Fruit fly (Drosophila melanogaster) whole organism, embryonic: Measurements from ENCODE around the gene CG12075.
A peak's percentile ranks its signal among the peaks of the same experiment; 100 is the strongest.

Experiments
- Adf1 ChIP-seq: fragments of 200-800 bp; sonication (Bioruptor generic); IDR thresholded peaks from 2 replicates; pipeline ENCODE4 v1.3.6; 2022; ENCODE audit warnings: missing biosample characterization, missing genetic modification characterization
- B-H2 ChIP-seq: fragments of 200-800 bp; sonication (Bioruptor generic); optimal IDR thresholded peaks from 2 replicates; lab custom pipeline; 2018; ENCODE audit warnings: missing biosample characterization, mild to moderate bottlenecking, missing genetic modification characterization
- CG10209 ChIP-seq: fragments of 200-800 bp; sonication (Bioruptor generic); optimal IDR thresholded peaks from 3 replicates; lab custom pipeline; 2017; ENCODE audit warnings: missing biosample characterization, mild to moderate bottlenecking, missing genetic modification characterization, missing genetic modification reagents
- CG10431 ChIP-seq: fragments of 200-800 bp; sonication (Bioruptor generic); optimal IDR thresholded peaks from 3 replicates; lab custom pipeline; 2018; ENCODE audit warnings: missing biosample characterization, mild to moderate bottlenecking, missing genetic modification characterization
- CG10654 ChIP-seq: fragments of 200-800 bp; sonication (Bioruptor generic); optimal IDR thresholded peaks from 2 replicates; lab custom pipeline; 2016; ENCODE audit warnings: missing biosample characterization, missing genetic modification characterization
- CG11247 ChIP-seq: fragments of 200-800 bp; sonication (Bioruptor generic); IDR thresholded peaks from 2 replicates; pipeline ENCODE4 v1.3.6; 2022; ENCODE audit warnings: missing biosample characterization, missing genetic modification characterization
- CG11398 ChIP-seq: fragments of 200-800 bp; sonication (Bioruptor generic); optimal IDR thresholded peaks from 2 replicates; lab custom pipeline; 2016; ENCODE audit warnings: missing biosample characterization, missing genetic modification characterization
- CG11723 ChIP-seq: fragments of 200-800 bp; sonication (Bioruptor generic); optimal IDR thresholded peaks from 2 replicates; lab custom pipeline; 2017; ENCODE audit warnings: missing biosample characterization, mild to moderate bottlenecking, missing genetic modification characterization
- CG12071 ChIP-seq: fragments of 200-800 bp; sonication (Bioruptor generic); optimal IDR thresholded peaks from 3 replicates; lab custom pipeline; 2018; ENCODE audit warnings: missing biosample characterization, mild to moderate bottlenecking, missing genetic modification characterization
- CG12236 ChIP-seq: fragments of 200-800 bp; sonication (Bioruptor generic); optimal IDR thresholded peaks from 2 replicates; lab custom pipeline; 2016; ENCODE audit warnings: missing biosample characterization, missing genetic modification characterization
- CG12659 ChIP-seq: fragments of 200-800 bp; sonication (Bioruptor generic); optimal IDR thresholded peaks from 3 replicates; lab custom pipeline; 2017; ENCODE audit warnings: mild to moderate bottlenecking, missing biosample characterization, missing genetic modification reagents, missing genetic modification characterization
- CG13424 ChIP-seq: fragments of 200-800 bp; sonication (Bioruptor generic); optimal IDR thresholded peaks from 2 replicates; lab custom pipeline; 2019; ENCODE audit warnings: missing biosample characterization, mild to moderate bottlenecking, missing genetic modification characterization, moderate library complexity
- CG14050 ChIP-seq: fragments of 200-800 bp; sonication (Bioruptor generic); IDR thresholded peaks from 3 replicates; pipeline ENCODE4 v1.3.6; 2022; ENCODE audit warnings: missing biosample characterization, missing genetic modification characterization
- CG17328 ChIP-seq: fragments of 200-800 bp; sonication (Bioruptor generic); IDR thresholded peaks from 2 replicates; pipeline ENCODE4 v1.3.6; 2022; ENCODE audit warnings: missing biosample characterization, missing genetic modification characterization
- CG18599 ChIP-seq: fragments of 200-800 bp; sonication (Bioruptor generic); optimal IDR thresholded peaks from 3 replicates; lab custom pipeline; 2017; ENCODE audit warnings: missing biosample characterization, missing genetic modification characterization, mild to moderate bottlenecking, moderate library complexity, missing genetic modification reagents
- CG2199 ChIP-seq: fragments of 200-800 bp; sonication (Bioruptor generic); IDR thresholded peaks from 3 replicates; pipeline ENCODE4 v1.3.6; 2022; ENCODE audit warnings: missing biosample characterization, missing genetic modification characterization
- CG30431 ChIP-seq: fragments of 200-800 bp; sonication (Bioruptor generic); optimal IDR thresholded peaks from 2 replicates; lab custom pipeline; 2017; ENCODE audit warnings: missing biosample characterization, missing genetic modification characterization
- CG3163 ChIP-seq: fragments of 200-800 bp; sonication (Bioruptor generic); optimal IDR thresholded peaks from 3 replicates; lab custom pipeline; 2016; ENCODE audit warnings: missing biosample characterization, missing genetic modification characterization
- CG3281 ChIP-seq: fragments of 200-800 bp; sonication (Bioruptor generic); optimal IDR thresholded peaks from 3 replicates; lab custom pipeline; 2017; ENCODE audit warnings: missing biosample characterization, mild to moderate bottlenecking, missing genetic modification characterization
- CG5180 ChIP-seq: fragments of 200-800 bp; sonication (Bioruptor generic); optimal IDR thresholded peaks from 3 replicates; lab custom pipeline; 2017; ENCODE audit warnings: missing biosample characterization, missing genetic modification characterization, mild to moderate bottlenecking, moderate library complexity, missing genetic modification reagents
- CG5953 ChIP-seq: fragments of 200-800 bp; sonication (Bioruptor generic); IDR thresholded peaks from 2 replicates; pipeline ENCODE4 v1.3.6; 2022; ENCODE audit warnings: missing biosample characterization, missing genetic modification characterization
- CG6765 ChIP-seq: fragments of 200-800 bp; sonication (Bioruptor generic); optimal IDR thresholded peaks from 3 replicates; lab custom pipeline; 2017; ENCODE audit warnings: missing biosample characterization, mild to moderate bottlenecking, missing genetic modification characterization
- CG6791 ChIP-seq: fragments of 200-800 bp; sonication (Bioruptor generic); IDR thresholded peaks from 3 replicates; pipeline ENCODE4 v1.3.6; 2022; ENCODE audit warnings: missing biosample characterization, missing genetic modification characterization; ENCODE audit not compliant: partially characterized antibody
- CG8924 ChIP-seq: fragments of 200-800 bp; optimal IDR thresholded peaks from 3 replicates; lab custom pipeline; 2019; ENCODE audit warnings: missing biosample characterization, mild to moderate bottlenecking, missing genetic modification characterization, moderate library complexity
- CG9437 ChIP-seq: fragments of 200-800 bp; sonication (Bioruptor generic); optimal IDR thresholded peaks from 2 replicates; lab custom pipeline; 2018; ENCODE audit warnings: missing biosample characterization, mild to moderate bottlenecking, missing genetic modification characterization
- Camta ChIP-seq: fragments of 200-800 bp; sonication (Bioruptor generic); optimal IDR thresholded peaks from 2 replicates; lab custom pipeline; 2016; ENCODE audit warnings: missing biosample characterization, missing genetic modification characterization
- Dfd ChIP-seq, 2 experiments: fragments of >200 bp; optimal IDR thresholded peaks; 2 replicates each; lab custom pipeline; 2017; ENCODE audit warnings: missing biosample characterization in 2 of 2, missing genetic modification characterization in 2 of 2
- Gsc ChIP-seq: fragments of 200-800 bp; sonication (Bioruptor generic); IDR thresholded peaks from 2 replicates; pipeline ENCODE4 v1.3.6; 2022; ENCODE audit warnings: missing biosample characterization, missing genetic modification characterization
- HmgD ChIP-seq: fragments of 200-800 bp; sonication (Bioruptor generic); optimal IDR thresholded peaks from 3 replicates; lab custom pipeline; 2016; ENCODE audit warnings: missing biosample characterization, missing genetic modification characterization
- Hmx ChIP-seq: fragments of 200-800 bp; sonication (Bioruptor generic); optimal IDR thresholded peaks from 2 replicates; lab custom pipeline; 2016; ENCODE audit warnings: missing biosample characterization, missing genetic modification characterization
- Jarid2 ChIP-seq: fragments of 200-800 bp; sonication (Bioruptor generic); optimal IDR thresholded peaks from 3 replicates; lab custom pipeline; 2017; ENCODE audit warnings: mild to moderate bottlenecking, missing biosample characterization, missing genetic modification reagents, missing genetic modification characterization
- Taf1 ChIP-seq: fragments of 200-800 bp; sonication (Bioruptor generic); IDR thresholded peaks from 2 replicates; pipeline ENCODE4 v1.3.6; 2022; ENCODE audit warnings: missing biosample characterization, missing genetic modification characterization
- ab ChIP-seq: fragments of 200-800 bp; sonication (Bioruptor generic); optimal IDR thresholded peaks from 2 replicates; lab custom pipeline; 2016; ENCODE audit warnings: missing biosample characterization, missing genetic modification characterization
- ash1 ChIP-seq: fragments of 200-800 bp; sonication (Bioruptor generic); optimal IDR thresholded peaks from 2 replicates; lab custom pipeline; 2018; ENCODE audit warnings: missing biosample characterization, mild to moderate bottlenecking, missing genetic modification characterization
- croc ChIP-seq: fragments of 200-800 bp; sonication (Bioruptor generic); conservative IDR thresholded peaks from 3 replicates; pipeline ENCODE4 v1.3.6; 2022; ENCODE audit warnings: missing biosample characterization, missing genetic modification characterization
- crol ChIP-seq: fragments of 200-800 bp; sonication (Bioruptor generic); IDR thresholded peaks from 2 replicates; pipeline ENCODE4 v1.3.6; 2022; ENCODE audit warnings: missing biosample characterization, missing genetic modification characterization
- dpn ChIP-seq, 2 experiments: fragments of 200-800 bp; sonication (Bioruptor generic); optimal IDR thresholded peaks; 3 replicates each; lab custom pipeline; 2016; ENCODE audit warnings: missing biosample characterization in 2 of 2, missing genetic modification characterization in 2 of 2
- grau ChIP-seq: fragments of 200-800 bp; optimal IDR thresholded peaks from 3 replicates; lab custom pipeline; 2019; ENCODE audit warnings: missing biosample characterization, mild to moderate bottlenecking, missing genetic modification characterization, moderate library complexity
- gsb ChIP-seq: fragments of 200-800 bp; sonication (Bioruptor generic); IDR thresholded peaks from 2 replicates; pipeline ENCODE4 v1.3.6; 2022; ENCODE audit warnings: missing biosample characterization, missing genetic modification characterization
- mam ChIP-seq: fragments of 200-800 bp; sonication (Bioruptor generic); optimal IDR thresholded peaks from 3 replicates; lab custom pipeline; 2016; ENCODE audit warnings: missing biosample characterization, missing genetic modification characterization
- mirr ChIP-seq: fragments of 200-800 bp; sonication (Bioruptor generic); optimal IDR thresholded peaks from 3 replicates; lab custom pipeline; 2018; ENCODE audit warnings: missing biosample characterization, mild to moderate bottlenecking, missing genetic modification characterization
- p53 ChIP-seq: fragments of 200-800 bp; sonication (Bioruptor generic); optimal IDR thresholded peaks from 2 replicates; lab custom pipeline; 2016; ENCODE audit warnings: missing biosample characterization, missing genetic modification characterization
- ro ChIP-seq: fragments of 200-800 bp; sonication (Bioruptor generic); IDR thresholded peaks from 2 replicates; pipeline ENCODE4 v1.3.6; 2022; ENCODE audit warnings: missing biosample characterization, missing genetic modification characterization
- slbo ChIP-seq: fragments of 200-800 bp; sonication (Bioruptor generic); IDR thresholded peaks from 2 replicates; pipeline ENCODE4 v1.3.6; 2022; ENCODE audit warnings: missing biosample characterization, missing genetic modification characterization
- slou ChIP-seq: fragments of 200-800 bp; sonication (Bioruptor generic); optimal IDR thresholded peaks from 3 replicates; lab custom pipeline; 2016; ENCODE audit warnings: missing biosample characterization, missing genetic modification characterization
- sna ChIP-seq: fragments of 200-800 bp; sonication (Bioruptor generic); IDR thresholded peaks from 2 replicates; pipeline ENCODE4 v1.3.6; 2022; ENCODE audit warnings: missing biosample characterization, missing genetic modification characterization; ENCODE audit not compliant: partially characterized antibody
- tio ChIP-seq: fragments of 200-800 bp; sonication (Bioruptor generic); optimal IDR thresholded peaks from 2 replicates; lab custom pipeline; 2017; ENCODE audit warnings: missing biosample characterization, missing genetic modification characterization, inconsistent platforms
- usp ChIP-seq: fragments of >200 bp; optimal IDR thresholded peaks from 2 replicates; lab custom pipeline; 2017; ENCODE audit warnings: missing biosample characterization, missing genetic modification characterization
- vfl ChIP-seq: fragments of 200-800 bp; sonication (Bioruptor generic); optimal IDR thresholded peaks from 2 replicates; lab custom pipeline; 2016; ENCODE audit warnings: missing biosample characterization, missing genetic modification characterization
- vnd ChIP-seq: fragments of 200-800 bp; sonication (Bioruptor generic); IDR thresholded peaks from 3 replicates; pipeline ENCODE4 v1.3.6; 2022; ENCODE audit warnings: missing biosample characterization, missing genetic modification characterization; ENCODE audit not compliant: partially characterized antibody
- zf30C ChIP-seq: fragments of 200-800 bp; sonication (Bioruptor generic); optimal IDR thresholded peaks from 3 replicates; lab custom pipeline; 2018; ENCODE audit warnings: missing biosample characterization, mild to moderate bottlenecking, missing genetic modification characterization

CG12075 gene

dm6 chrX:8878967-8879554, 40.9 kb downstream of the CG12075 start (continued):
- no peak for TF ChIP-seq zf30C
- TF ChIP-seq CG12236 (GFP tag; lab: Kevin White, UChicago): no peak
- TF ChIP-seq CG18599 (GFP tag; lab: Kevin White, UChicago): peak; percentile 82
- no peak for TF ChIP-seq Camta (GFP tag; lab: Kevin White, UChicago)
- TF ChIP-seq CG13424: peak; percentile 84
- 0 out of 2 replicates have a peak, but pooled peaks have one; percentile 16 for TF ChIP-seq ro
- no peak for TF ChIP-seq Hmx (GFP tag; lab: Kevin White, UChicago)
- peak; percentile 91 for TF ChIP-seq slbo
- TF ChIP-seq p53 (GFP tag; lab: Kevin White, UChicago): no peak
- TF ChIP-seq CG5953 (GFP tag; lab: Robert Waterston, UW): peak; percentile 78; the same call in 1 of the 2 replicates
- TF ChIP-seq slou (GFP tag; lab: Kevin White, UChicago): no peak
- TF ChIP-seq CG10209: peak; percentile 79
- TF ChIP-seq CG8924: peak; percentile 88
- peak; percentile 26 for TF ChIP-seq mam (GFP tag; lab: Kevin White, UChicago)
- peak; percentile 39 for TF ChIP-seq B-H2 (GFP tag; lab: Kevin White, UChicago)
- TF ChIP-seq CG11723 (GFP tag; lab: Kevin White, UChicago): peak; percentile 56
- TF ChIP-seq CG6765 (GFP tag; lab: Kevin White, UChicago): peak; percentile 56
- peak; percentile 51 for TF ChIP-seq Jarid2 (GFP tag; lab: Kevin White, UChicago)
- TF ChIP-seq ash1: no peak
- no peak for TF ChIP-seq vfl (GFP tag; lab: Kevin White, UChicago)
- no peak for TF ChIP-seq HmgD (GFP tag; lab: Kevin White, UChicago)
- TF ChIP-seq Dfd (GFP tag; optimal IDR thresholded peaks at IDR 0.05; lab: Kevin White, UChicago): no peak
- peak; percentile 54 for TF ChIP-seq CG10654 (GFP tag; lab: Kevin White, UChicago)
- TF ChIP-seq tio (GFP tag; lab: Kevin White, UChicago): peak; percentile 65
- TF ChIP-seq Gsc (GFP tag; lab: Robert Waterston, UW): no peak
- peak; percentile 86 for TF ChIP-seq CG11247 (GFP tag; lab: Robert Waterston, UW)
- TF ChIP-seq crol (GFP tag; lab: Robert Waterston, UW): peak; percentile 54; the same call in 1 of the 2 replicates
- peak; percentile 94 for TF ChIP-seq CG17328 (GFP tag; lab: Robert Waterston, UW)
- TF ChIP-seq croc: peak; percentile 77
- peak; percentile 51 for TF ChIP-seq CG5180 (GFP tag; lab: Kevin White, UChicago)
- TF ChIP-seq vnd (GFP tag; lab: Robert Waterston, UW): no peak
- TF ChIP-seq CG10431: peak; percentile 30
- no peak for TF ChIP-seq usp
- peak; percentile 56 for TF ChIP-seq Adf1
- TF ChIP-seq CG14050 (GFP tag; lab: Robert Waterston, UW): peak; percentile 84
- peak; percentile 72 for TF ChIP-seq CG12071
- peak; percentile 62 for TF ChIP-seq Taf1
- TF ChIP-seq CG11398: no peak
- no peak for TF ChIP-seq CG3163 (GFP tag; lab: Kevin White, UChicago)
- no peak for TF ChIP-seq sna (GFP tag; lab: Robert Waterston, UW)
- peak; percentile 82 for TF ChIP-seq CG12659 (GFP tag; lab: Kevin White, UChicago)
- TF ChIP-seq grau (tag; lab: Kevin White, UChicago): peak; percentile 85
- peak; percentile 19 for TF ChIP-seq mirr (GFP tag; lab: Kevin White, UChicago)
- peak; percentile 63 for TF ChIP-seq CG30431
- peak; percentile 81 for TF ChIP-seq CG3281 (GFP tag; lab: Kevin White, UChicago)
- peak; percentile 67 for TF ChIP-seq CG9437 (GFP tag; lab: Kevin White, UChicago)
- no peak for TF ChIP-seq CG6791 (GFP tag; lab: Robert Waterston, UW)
- TF ChIP-seq ab (GFP tag; lab: Kevin White, UChicago): no peak
- peak; percentile 81; the same call in 1 of the 3 replicates for TF ChIP-seq CG2199 (GFP tag; lab: Robert Waterston, UW)
- peak; percentile 81 for TF ChIP-seq gsb (GFP tag; lab: Robert Waterston, UW)
- TF ChIP-seq dpn (GFP tag; optimal IDR thresholded peaks at IDR 0.05; lab: Kevin White, UChicago): peak; percentile 23 to 81
